Fruit fly (Drosophila melanogaster): ENCODE results near the gene Ndc80.

Gene Ndc80

dm6 chrX:13637588-13637987, 25.7 kb upstream of the Ndc80 start:
- TF ChIP-seq CG5204 (GFP tag; optimal IDR thresholded peaks at IDR 0.05) = no peak
- no peak for TF ChIP-seq Crg-1 (GFP tag; optimal IDR thresholded peaks at IDR 0.05)
- TF ChIP-seq bab1 (GFP tag; optimal IDR thresholded peaks at IDR 0.05) = no peak
- no peak for TF ChIP-seq tj (GFP tag; optimal IDR thresholded peaks at IDR 0.05)
- no peak for TF ChIP-seq CG1620 (GFP tag; optimal IDR thresholded peaks at IDR 0.05)
- TF ChIP-seq pad (GFP tag; optimal IDR thresholded peaks at IDR 0.05) = no peak
- TF ChIP-seq CG14711 (tag; optimal IDR thresholded peaks at IDR 0.05) = no peak
- no peak for TF ChIP-seq ovo (GFP tag; optimal IDR thresholded peaks at IDR 0.05)
- TF ChIP-seq toe (GFP tag; optimal IDR thresholded peaks at IDR 0.05) = no peak
- no peak for TF ChIP-seq kay (GFP tag; ENCODE audit: borderline replicate concordance)
- no peak for TF ChIP-seq CG33017 (tag; optimal IDR thresholded peaks at IDR 0.05)
- no peak for TF ChIP-seq CG12768 (GFP tag; optimal IDR thresholded peaks at IDR 0.05)

dm6 chrX:13636810-13637209, 24.9 kb upstream of the Ndc80 start:
- TF ChIP-seq kay (GFP tag; ENCODE audit: borderline replicate concordance) (no peak), CG5204 (GFP tag; optimal IDR thresholded peaks at IDR 0.05) (no peak), cnc (optimal IDR thresholded peaks at IDR 0.05) (no peak), CG7045 (GFP tag; optimal IDR thresholded peaks at IDR 0.05) (no peak), CG14711 (tag; optimal IDR thresholded peaks at IDR 0.05) (no peak), CG1620 (GFP tag; optimal IDR thresholded peaks at IDR 0.05) (no peak), pad (GFP tag; optimal IDR thresholded peaks at IDR 0.05) (no peak), CG7101 (tag; optimal IDR thresholded peaks at IDR 0.05) (no peak), CG12768 (GFP tag; optimal IDR thresholded peaks at IDR 0.05) (no peak), Crg-1 (GFP tag; optimal IDR thresholded peaks at IDR 0.05) (no peak), bab1 (GFP tag; optimal IDR thresholded peaks at IDR 0.05) (no peak), Clk (GFP tag; optimal IDR thresholded peaks at IDR 0.05) (no peak), CG33017 (tag; optimal IDR thresholded peaks at IDR 0.05) (no peak)

dm6 chrX:13635000-13635368, 23.1 kb upstream of the Ndc80 start:
- no peak for TF ChIP-seq pad (GFP tag; optimal IDR thresholded peaks at IDR 0.05)
- peak; percentile 45 for TF ChIP-seq tj (GFP tag; optimal IDR thresholded peaks at IDR 0.05)
- no peak for TF ChIP-seq Crg-1 (GFP tag; optimal IDR thresholded peaks at IDR 0.05)
- TF ChIP-seq cnc (optimal IDR thresholded peaks at IDR 0.05) = no peak
- no peak for TF ChIP-seq CG11617 (GFP tag; optimal IDR thresholded peaks at IDR 0.05)

dm6 chrX:13634254-13634999, 22.6 kb upstream of the Ndc80 start:
- TF ChIP-seq Clk (GFP tag; optimal IDR thresholded peaks at IDR 0.05) (no peak), ovo (GFP tag; optimal IDR thresholded peaks at IDR 0.05) (peak; percentile 33), tj (GFP tag; optimal IDR thresholded peaks at IDR 0.05) (peak; percentile 53), pad (GFP tag; optimal IDR thresholded peaks at IDR 0.05) (peak; percentile 15), kay (GFP tag; ENCODE audit: borderline replicate concordance) (peak; percentile 4), CG7101 (tag; optimal IDR thresholded peaks at IDR 0.05) (peak; percentile 58), CG7045 (GFP tag; optimal IDR thresholded peaks at IDR 0.05) (no peak), bab1 (GFP tag; optimal IDR thresholded peaks at IDR 0.05) (peak; percentile 81), CG1620 (GFP tag; optimal IDR thresholded peaks at IDR 0.05) (no peak), Crg-1 (GFP tag; optimal IDR thresholded peaks at IDR 0.05) (no peak), toe (GFP tag; optimal IDR thresholded peaks at IDR 0.05) (no peak), cnc (optimal IDR thresholded peaks at IDR 0.05) (no peak), CG5204 (GFP tag; optimal IDR thresholded peaks at IDR 0.05) (peak; percentile 32), CG33017 (tag; optimal IDR thresholded peaks at IDR 0.05) (peak; percentile 16), cic (GFP tag; optimal IDR thresholded peaks at IDR 0.05) (peak; percentile 5), CG12768 (GFP tag; optimal IDR thresholded peaks at IDR 0.05) (no peak), Hr96 (GFP tag; optimal IDR thresholded peaks at IDR 0.05) (peak; percentile 58), CG11617 (GFP tag; optimal IDR thresholded peaks at IDR 0.05) (peak; percentile 14), Mnt (GFP tag; optimal IDR thresholded peaks at IDR 0.05) (no peak), CG14711 (tag; optimal IDR thresholded peaks at IDR 0.05) (peak; percentile 38)

- TF ChIP-seq kay (GFP tag; ENCODE audit: borderline replicate concordance) = no peak
- TF ChIP-seq Crg-1 (GFP tag; optimal IDR thresholded peaks at IDR 0.05) = no peak
- TF ChIP-seq ovo (GFP tag; optimal IDR thresholded peaks at IDR 0.05) = no peak
- TF ChIP-seq Clk (GFP tag; optimal IDR thresholded peaks at IDR 0.05) = no peak
- TF ChIP-seq CG11617 (GFP tag; optimal IDR thresholded peaks at IDR 0.05) = no peak
- TF ChIP-seq CG5204 (GFP tag; optimal IDR thresholded peaks at IDR 0.05) = no peak
- no peak for TF ChIP-seq bab1 (GFP tag; optimal IDR thresholded peaks at IDR 0.05)
- no peak for TF ChIP-seq CG1620 (GFP tag; optimal IDR thresholded peaks at IDR 0.05)
- no peak for TF ChIP-seq cic (GFP tag; optimal IDR thresholded peaks at IDR 0.05)
- no peak for TF ChIP-seq Hr96 (GFP tag; optimal IDR thresholded peaks at IDR 0.05)
- no peak for TF ChIP-seq CG12768 (GFP tag; optimal IDR thresholded peaks at IDR 0.05)
- no peak for TF ChIP-seq CG7045 (GFP tag; optimal IDR thresholded peaks at IDR 0.05)
- TF ChIP-seq tj (GFP tag; optimal IDR thresholded peaks at IDR 0.05) = no peak
Observed at dm6 chrX:13633298-13633891, 21.5 kb upstream of the Ndc80 start.

dm6 chrX:13632606-13633005, 20.7 kb upstream of the Ndc80 start:
- TF ChIP-seq Hr96 (GFP tag; optimal IDR thresholded peaks at IDR 0.05) (no peak), CG12768 (GFP tag; optimal IDR thresholded peaks at IDR 0.05) (no peak), Mnt (GFP tag; optimal IDR thresholded peaks at IDR 0.05) (no peak), toe (GFP tag; optimal IDR thresholded peaks at IDR 0.05) (no peak), tj (GFP tag; optimal IDR thresholded peaks at IDR 0.05) (no peak), Clk (GFP tag; optimal IDR thresholded peaks at IDR 0.05) (no peak), CG7101 (tag; optimal IDR thresholded peaks at IDR 0.05) (no peak), CG11617 (GFP tag; optimal IDR thresholded peaks at IDR 0.05) (no peak), CG7045 (GFP tag; optimal IDR thresholded peaks at IDR 0.05) (no peak), CG33017 (tag; optimal IDR thresholded peaks at IDR 0.05) (no peak), Crg-1 (GFP tag; optimal IDR thresholded peaks at IDR 0.05) (no peak), ovo (GFP tag; optimal IDR thresholded peaks at IDR 0.05) (no peak), cic (GFP tag; optimal IDR thresholded peaks at IDR 0.05) (no peak), CG1620 (GFP tag; optimal IDR thresholded peaks at IDR 0.05) (no peak), CG14711 (tag; optimal IDR thresholded peaks at IDR 0.05) (no peak)
